Fruit fly (Drosophila melanogaster) whole organism, prepupa: ENCODE measurements around the gene DIP-epsilon.

Experiments used
- Blimp-1 ChIP-seq: fragments of 200-800 bp; sonication (Bioruptor generic); optimal IDR thresholded peaks from 3 replicates; lab custom pipeline; 2017; ENCODE audit warnings: missing biosample characterization, missing genetic modification characterization, mild to moderate bottlenecking, moderate library complexity, missing genetic modification reagents
- CG10669 ChIP-seq: fragments of 200-800 bp; sonication (Bioruptor generic); optimal IDR thresholded peaks from 3 replicates; lab custom pipeline; 2018; ENCODE audit warnings: missing biosample characterization, mild to moderate bottlenecking, missing genetic modification characterization, moderate library complexity
- CG11762 ChIP-seq: fragments of 200-800 bp; sonication (Bioruptor generic); optimal IDR thresholded peaks from 3 replicates; lab custom pipeline; 2016; ENCODE audit warnings: missing biosample characterization, missing genetic modification characterization; ENCODE audit not compliant: insufficient read depth
- CG11902 ChIP-seq: fragments of 200-800 bp; sonication (Bioruptor generic); optimal IDR thresholded peaks from 3 replicates; lab custom pipeline; 2016; ENCODE audit warnings: missing biosample characterization, missing genetic modification characterization
- CG16779 ChIP-seq: fragments of 200-800 bp; sonication (Bioruptor generic); optimal IDR thresholded peaks from 3 replicates; lab custom pipeline; 2017; ENCODE audit warnings: missing biosample characterization, mild to moderate bottlenecking, missing genetic modification characterization
- CG3032 ChIP-seq: fragments of 200-800 bp; optimal IDR thresholded peaks from 2 replicates; lab custom pipeline; 2019; ENCODE audit warnings: missing biosample characterization, mild to moderate bottlenecking, missing genetic modification characterization, moderate library complexity
- CG32006 ChIP-seq: fragments of 200-800 bp; sonication (Bioruptor generic); optimal IDR thresholded peaks from 3 replicates; lab custom pipeline; 2017; ENCODE audit warnings: missing biosample characterization, mild to moderate bottlenecking, missing genetic modification characterization
- CG34406 ChIP-seq: fragments of 200-800 bp; sonication (Bioruptor generic); optimal IDR thresholded peaks from 3 replicates; lab custom pipeline; 2016; ENCODE audit warnings: missing biosample characterization, missing genetic modification characterization
- CG3919 ChIP-seq: fragments of 200-800 bp; sonication (Bioruptor generic); optimal IDR thresholded peaks from 3 replicates; lab custom pipeline; 2016; ENCODE audit warnings: missing biosample characterization, missing genetic modification characterization
- CG4318 ChIP-seq: fragments of 200-800 bp; sonication (Bioruptor generic); optimal IDR thresholded peaks from 3 replicates; lab custom pipeline; 2017; ENCODE audit warnings: missing biosample characterization, mild to moderate bottlenecking, missing genetic modification characterization
- CG6792 ChIP-seq: fragments of 200-800 bp; sonication (Bioruptor generic); optimal IDR thresholded peaks from 3 replicates; lab custom pipeline; 2016; ENCODE audit warnings: missing biosample characterization, missing genetic modification characterization
- CG6854 ChIP-seq: fragments of 200-800 bp; sonication (Bioruptor generic); optimal IDR thresholded peaks from 2 replicates; lab custom pipeline; 2017; ENCODE audit warnings: missing biosample characterization, mild to moderate bottlenecking, missing genetic modification characterization
- CG8119 ChIP-seq: fragments of 200-800 bp; sonication (Bioruptor generic); IDR thresholded peaks from 3 replicates; pipeline ENCODE4 v1.3.6; 2022; ENCODE audit warnings: missing biosample characterization, missing genetic modification characterization
- CG8319 ChIP-seq: fragments of 200-800 bp; sonication (Bioruptor generic); optimal IDR thresholded peaks from 3 replicates; lab custom pipeline; 2016; ENCODE audit warnings: missing biosample characterization, missing genetic modification characterization
- CG8632 ChIP-seq: fragments of 200-800 bp; sonication (Bioruptor generic); optimal IDR thresholded peaks from 3 replicates; lab custom pipeline; 2016; ENCODE audit warnings: missing biosample characterization, missing genetic modification characterization
- Eip75B ChIP-seq: fragments of 200-800 bp; sonication (Bioruptor generic); optimal IDR thresholded peaks from 3 replicates; lab custom pipeline; 2016; ENCODE audit warnings: missing biosample characterization, missing genetic modification characterization
- Eip78C ChIP-seq: fragments of 200-800 bp; sonication (Bioruptor generic); peaks from one replicate; lab custom pipeline; 2016; ENCODE audit warnings: missing biosample characterization, missing genetic modification characterization
- Hr39 ChIP-seq: fragments of 200-800 bp; sonication (Bioruptor generic); optimal IDR thresholded peaks from 2 replicates; lab custom pipeline; 2016; ENCODE audit warnings: missing biosample characterization, missing genetic modification characterization
- Hr4 ChIP-seq: fragments of 200-800 bp; sonication (Bioruptor generic); optimal IDR thresholded peaks from 3 replicates; lab custom pipeline; 2016; ENCODE audit warnings: missing biosample characterization, missing genetic modification characterization
- Lpt ChIP-seq: fragments of 200-800 bp; sonication (Bioruptor generic); optimal IDR thresholded peaks from 3 replicates; lab custom pipeline; 2016; ENCODE audit warnings: missing biosample characterization, missing genetic modification characterization
- Met ChIP-seq: fragments of 200-800 bp; sonication (Bioruptor generic); optimal IDR thresholded peaks from 3 replicates; lab custom pipeline; 2016; ENCODE audit warnings: missing biosample characterization, missing genetic modification characterization
- OdsH ChIP-seq: fragments of 200-800 bp; sonication (Bioruptor generic); optimal IDR thresholded peaks from 3 replicates; lab custom pipeline; 2016; ENCODE audit warnings: missing biosample characterization, missing genetic modification characterization
- Smox ChIP-seq: fragments of 200-800 bp; sonication (Bioruptor generic); optimal IDR thresholded peaks from 3 replicates; lab custom pipeline; 2016; ENCODE audit warnings: missing biosample characterization, missing genetic modification characterization
- Sox102F ChIP-seq: fragments of 200-800 bp; sonication (Bioruptor generic); optimal IDR thresholded peaks from 2 replicates; lab custom pipeline; 2016; ENCODE audit warnings: missing biosample characterization, mild to moderate bottlenecking, missing genetic modification characterization
- Sox14 ChIP-seq: fragments of 200-800 bp; sonication (Bioruptor generic); optimal IDR thresholded peaks from 3 replicates; lab custom pipeline; 2016; ENCODE audit warnings: missing biosample characterization, missing genetic modification characterization
- Sox15 ChIP-seq: fragments of 200-800 bp; sonication (Bioruptor generic); optimal IDR thresholded peaks from 3 replicates; lab custom pipeline; 2016; ENCODE audit warnings: missing biosample characterization, missing genetic modification characterization
- achi ChIP-seq: fragments of 200-800 bp; sonication (Bioruptor generic); optimal IDR thresholded peaks from 3 replicates; lab custom pipeline; 2016; ENCODE audit warnings: missing biosample characterization, missing genetic modification characterization
- acj6 ChIP-seq: fragments of 200-800 bp; sonication (Bioruptor generic); optimal IDR thresholded peaks from 3 replicates; lab custom pipeline; 2016; ENCODE audit warnings: missing biosample characterization, missing genetic modification characterization
- cyc ChIP-seq: fragments of 200-800 bp; sonication (Bioruptor generic); optimal IDR thresholded peaks from 3 replicates; lab custom pipeline; 2016; ENCODE audit warnings: missing biosample characterization, missing genetic modification characterization
- dac ChIP-seq: fragments of 200-800 bp; sonication (Bioruptor generic); optimal IDR thresholded peaks from 2 replicates; lab custom pipeline; 2017; ENCODE audit warnings: missing biosample characterization, mild to moderate bottlenecking, missing genetic modification characterization
- dsx ChIP-seq: fragments of 200-800 bp; optimal IDR thresholded peaks from 3 replicates; lab custom pipeline; 2019; ENCODE audit warnings: missing biosample characterization, mild to moderate bottlenecking, missing genetic modification characterization, moderate library complexity; ENCODE audit not compliant: poor library complexity, severe bottlenecking
- eg ChIP-seq: fragments of 200-800 bp; sonication (Bioruptor generic); IDR thresholded peaks from 3 replicates; pipeline ENCODE4 v1.3.6; 2022; ENCODE audit warnings: missing biosample characterization, missing genetic modification characterization
- esn ChIP-seq: fragments of 200-800 bp; sonication (Bioruptor generic); optimal IDR thresholded peaks from 2 replicates; lab custom pipeline; 2016; ENCODE audit warnings: missing biosample characterization, mild to moderate bottlenecking, missing genetic modification characterization, moderate library complexity
- fd59A ChIP-seq: fragments of 200-800 bp; sonication (Bioruptor generic); optimal IDR thresholded peaks from 2 replicates; lab custom pipeline; 2017; ENCODE audit warnings: missing biosample characterization, mild to moderate bottlenecking, missing genetic modification characterization, missing genetic modification reagents
- fd85E ChIP-seq: fragments of 200-800 bp; sonication (Bioruptor generic); optimal IDR thresholded peaks from 3 replicates; lab custom pipeline; 2016; ENCODE audit warnings: missing biosample characterization, missing genetic modification characterization
- fkh ChIP-seq: fragments of 200-800 bp; sonication (Bioruptor generic); optimal IDR thresholded peaks from 3 replicates; lab custom pipeline; 2017; ENCODE audit warnings: missing biosample characterization, mild to moderate bottlenecking, missing genetic modification characterization, moderate library complexity
- pdm3 ChIP-seq: fragments of 200-800 bp; sonication (Bioruptor generic); optimal IDR thresholded peaks from 3 replicates; lab custom pipeline; 2016; ENCODE audit warnings: missing biosample characterization, missing genetic modification characterization
- salr ChIP-seq, 2 experiments: fragments of 200-800 bp; sonication (Bioruptor generic); optimal IDR thresholded peaks; 3 replicates each; lab custom pipeline; 2016 to 2018; ENCODE audit warnings: missing biosample characterization in 2 of 2, missing genetic modification characterization in 2 of 2, mild to moderate bottlenecking in 1 of 2
- spab ChIP-seq: fragments of 200-800 bp; sonication (Bioruptor generic); optimal IDR thresholded peaks from 2 replicates; lab custom pipeline; 2017; ENCODE audit warnings: missing biosample characterization, mild to moderate bottlenecking, missing genetic modification characterization, missing genetic modification reagents
- ss ChIP-seq, 2 experiments: fragments of 200-800 bp; sonication (Bioruptor generic); optimal IDR thresholded peaks; 2 replicates in 1 of 2; 3 replicates in 1 of 2; lab custom pipeline; 2017 to 2018; ENCODE audit warnings: mild to moderate bottlenecking in 2 of 2, missing biosample characterization in 2 of 2, missing genetic modification characterization in 2 of 2, moderate library complexity in 1 of 2
- svp ChIP-seq: fragments of 200-800 bp; sonication (Bioruptor generic); peaks from one replicate; lab custom pipeline; 2016; ENCODE audit warnings: missing biosample characterization, missing genetic modification characterization
- topi ChIP-seq: fragments of 200-800 bp; sonication (Bioruptor generic); optimal IDR thresholded peaks from 3 replicates; lab custom pipeline; 2016; ENCODE audit warnings: missing biosample characterization, missing genetic modification characterization
- vri ChIP-seq: fragments of 200-800 bp; sonication (Bioruptor generic); optimal IDR thresholded peaks from 3 replicates; lab custom pipeline; 2016; ENCODE audit warnings: missing biosample characterization, mild to moderate bottlenecking, missing genetic modification characterization

Gene DIP-epsilon

dm6 chr2L:6411089-6411757 lies at the start of gene DIP-epsilon:
Gene DIP-epsilon (minus strand): TSS chr2L:6411326.
- TF ChIP-seq Blimp-1 (GFP tag; lab: Kevin White, UChicago) (no peak), dsx (GFP tag; lab: Kevin White, UChicago) (no peak), Lpt (GFP tag; lab: Kevin White, UChicago) (no peak), Smox (no peak), CG10669 (GFP tag; lab: Kevin White, UChicago) (no peak), CG11762 (no peak), OdsH (no peak), eg (0 out of 3 replicates have a peak, but pooled peaks have one; percentile 35), Hr4 (GFP tag; lab: Kevin White, UChicago) (no peak), CG6792 (GFP tag; lab: Kevin White, UChicago) (no peak), Sox102F (GFP tag; lab: Kevin White, UChicago) (no peak), CG8319 (no peak), CG6854 (no peak), svp (GFP tag; lab: Kevin White, UChicago) (peak; percentile 30), CG4318 (GFP tag; lab: Kevin White, UChicago) (no peak), Sox15 (GFP tag; lab: Kevin White, UChicago) (no peak), Eip75B (GFP tag; lab: Kevin White, UChicago) (peak; percentile 23), vri (GFP tag; lab: Kevin White, UChicago) (no peak), Eip78C (GFP tag; lab: Kevin White, UChicago) (peak; percentile 33)

- peak; percentile 24 for TF ChIP-seq Sox14
- no peak for TF ChIP-seq salr (GFP tag; optimal IDR thresholded peaks at IDR 0.05; lab: Kevin White, UChicago)
- TF ChIP-seq svp (GFP tag; lab: Kevin White, UChicago): peak; percentile 97
- no peak for TF ChIP-seq CG6854
- TF ChIP-seq, all 60 proteins: peak for 2
These were observed 46.5 kb upstream of the DIP-epsilon start for dm6 chr2L:6457583-6457982.

- TF ChIP-seq CG8119 (GFP tag; lab: Robert Waterston, UW) (no peak), Smox (peak; percentile 38), fd85E (GFP tag; lab: Kevin White, UChicago) (no peak), Sox15 (GFP tag; lab: Kevin White, UChicago) (peak; percentile 64), CG11902 (GFP tag; lab: Kevin White, UChicago) (peak; percentile 65), dac (GFP tag; lab: Kevin White, UChicago) (peak; percentile 10), Hr39 (GFP tag; lab: Kevin White, UChicago) (peak; percentile 67), CG34406 (GFP tag; lab: Kevin White, UChicago) (peak; percentile 29), Sox102F (GFP tag; lab: Kevin White, UChicago) (no peak), Met (GFP tag; lab: Kevin White, UChicago) (peak; percentile 17), pdm3 (peak; percentile 63), esn (GFP tag; lab: Kevin White, UChicago) (peak; percentile 59), CG8319 (peak; percentile 7), acj6 (peak; percentile 60), CG32006 (GFP tag; lab: Kevin White, UChicago) (peak; percentile 50), salr (GFP tag; optimal IDR thresholded peaks at IDR 0.05; lab: Kevin White, UChicago) (no peak), CG11762 (peak; percentile 36), eg (no peak), CG8632 (GFP tag; lab: Kevin White, UChicago) (peak; percentile 10), fd59A (GFP tag; lab: Kevin White, UChicago) (no peak), ss (GFP tag; optimal IDR thresholded peaks at IDR 0.05; lab: Kevin White, UChicago) (no peak), Blimp-1 (GFP tag; lab: Kevin White, UChicago) (no peak), fkh (GFP tag; lab: Kevin White, UChicago) (no peak), dsx (GFP tag; lab: Kevin White, UChicago) (peak; percentile 2), Hr4 (GFP tag; lab: Kevin White, UChicago) (peak; percentile 63), Sox14 (peak; percentile 55), spab (GFP tag; lab: Kevin White, UChicago) (no peak), CG16779 (no peak), CG3919 (peak; percentile 53), topi (peak; percentile 37), OdsH (peak; percentile 66), CG3032 (tag; lab: Kevin White, UChicago) (peak; percentile 58), achi (GFP tag; lab: Kevin White, UChicago) (peak; percentile 37), CG6854 (no peak), cyc (GFP tag; lab: Kevin White, UChicago) (peak; percentile 73)
These were observed 45.0 kb upstream of the DIP-epsilon start, which contains the start of gene frj for dm6 chr2L:6455955-6456599. Gene frj (plus strand): TSS chr2L:6456052.
